Worm (Caenorhabditis elegans) whole organism, young adult: ENCODE measurements around the gene C18D4.6.

Experiments used
- B0019.2 ChIP-seq: fragments of 200-800 bp; sonication (Bioruptor generic); conservative IDR thresholded peaks from 2 replicates; pipeline ENCODE4 v1.3.6; 2022; ENCODE audit warnings: missing genetic modification reagents, missing genetic modification characterization, missing compliant biosample characterization
- B0261.1 ChIP-seq: sonication (generic microtip); optimal IDR thresholded peaks from 2 replicates; lab custom pipeline; 2016; ENCODE audit warnings: mild to moderate bottlenecking, missing genetic modification characterization, moderate library complexity, missing compliant biosample characterization
- D2030.7 ChIP-seq: fragments of 200-800 bp; sonication (Bioruptor generic); IDR thresholded peaks from 2 replicates; pipeline ENCODE4 v1.3.6; 2022; ENCODE audit warnings: missing genetic modification reagents, missing genetic modification characterization, missing compliant biosample characterization
- F10E7.11 ChIP-seq: sonication (generic microtip); optimal IDR thresholded peaks from 2 replicates; lab custom pipeline; 2017; ENCODE audit warnings: mild to moderate bottlenecking, missing genetic modification characterization, moderate library complexity, missing compliant biosample characterization
- F23B12.7 ChIP-seq: sonication (generic microtip); optimal IDR thresholded peaks from 2 replicates; lab custom pipeline; 2017; ENCODE audit warnings: missing genetic modification characterization, mild to moderate bottlenecking, missing compliant biosample characterization, antibody characterized with exemption, moderate library complexity; ENCODE audit not compliant: insufficient read depth
- F37B4.10 ChIP-seq: fragments of 200-800 bp; sonication (Bioruptor generic); IDR thresholded peaks from 2 replicates; pipeline ENCODE4 v1.3.6; 2022; ENCODE audit warnings: missing genetic modification characterization, missing compliant biosample characterization
- F55B11.4 ChIP-seq: sonication (generic microtip); optimal IDR thresholded peaks from 2 replicates; lab custom pipeline; 2016; ENCODE audit warnings: missing compliant biosample characterization, missing genetic modification characterization, borderline replicate concordance; ENCODE audit not compliant: insufficient read depth
- Y53F4B.3 ChIP-seq: fragments of 200-800 bp; sonication (Bioruptor generic); IDR thresholded peaks from 2 replicates; pipeline ENCODE4 v1.3.6; 2022; ENCODE audit warnings: missing genetic modification reagents, missing genetic modification characterization, missing compliant biosample characterization
- Y67H2A.10 ChIP-seq: fragments of 200-800 bp; sonication (Bioruptor generic); conservative IDR thresholded peaks from 2 replicates; pipeline ENCODE4 v1.3.6; 2022; ENCODE audit warnings: missing genetic modification reagents, missing genetic modification characterization, missing compliant biosample characterization
- Y95B8A.8 ChIP-seq: fragments of 200-800 bp; sonication (Bioruptor generic); IDR thresholded peaks from 2 replicates; pipeline ENCODE4 v1.3.6; 2022; ENCODE audit warnings: missing genetic modification reagents, missing genetic modification characterization, missing compliant biosample characterization
- aptf-3 ChIP-seq: fragments of 200-800 bp; sonication (Bioruptor generic); IDR thresholded peaks from 2 replicates; pipeline ENCODE4 v1.3.6; 2022; ENCODE audit warnings: missing genetic modification characterization, missing compliant biosample characterization
- attf-5 ChIP-seq: fragments of 200-800 bp; sonication (Bioruptor generic); optimal IDR thresholded peaks from 2 replicates; lab custom pipeline; 2018; ENCODE audit warnings: mild to moderate bottlenecking, missing genetic modification characterization, missing compliant biosample characterization
- attf-6 ChIP-seq: fragments of 200-800 bp; sonication (Bioruptor generic); IDR thresholded peaks from 2 replicates; pipeline ENCODE4 v1.3.6; 2022; ENCODE audit warnings: missing genetic modification reagents, missing genetic modification characterization, missing compliant biosample characterization
- cebp-2 ChIP-seq: fragments of 200-800 bp; sonication (Bioruptor generic); IDR thresholded peaks from 2 replicates; pipeline ENCODE4 v1.3.6; 2022; ENCODE audit warnings: missing genetic modification characterization, missing compliant biosample characterization
- ceh-100 ChIP-seq: fragments of 200-800 bp; sonication (Bioruptor generic); IDR thresholded peaks from 2 replicates; pipeline ENCODE4 v1.3.6; 2022; ENCODE audit warnings: missing genetic modification reagents, missing genetic modification characterization, missing compliant biosample characterization
- ceh-27 ChIP-seq: fragments of 200-800 bp; sonication (Bioruptor generic); optimal IDR thresholded peaks from 2 replicates; lab custom pipeline; 2018; ENCODE audit warnings: mild to moderate bottlenecking, missing genetic modification characterization, moderate library complexity, missing compliant biosample characterization
- ceh-58 ChIP-seq: fragments of 200-800 bp; sonication (Bioruptor generic); IDR thresholded peaks from 2 replicates; pipeline ENCODE4 v1.3.6; 2022; ENCODE audit warnings: missing genetic modification characterization, missing compliant biosample characterization
- die-1 ChIP-seq: sonication (generic microtip); optimal IDR thresholded peaks from 2 replicates; lab custom pipeline; 2016; ENCODE audit warnings: missing genotype, mild to moderate bottlenecking, missing genetic modification characterization, missing compliant biosample characterization
- dox-1 ChIP-seq: fragments of 200-800 bp; sonication (Bioruptor generic); IDR thresholded peaks from 2 replicates; pipeline ENCODE4 v1.3.6; 2022; ENCODE audit warnings: missing genetic modification reagents, missing genetic modification characterization, missing compliant biosample characterization
- efl-1 ChIP-seq: fragments of 150-350 bp; optimal IDR thresholded peaks from 2 replicates; lab custom pipeline; 2014; ENCODE audit warnings: missing biosample characterization, missing genetic modification reagents, missing genetic modification characterization
- egl-18 ChIP-seq: fragments of 200-800 bp; sonication (Bioruptor generic); IDR thresholded peaks from 2 replicates; pipeline ENCODE4 v1.3.6; 2022; ENCODE audit warnings: missing genetic modification reagents, missing genetic modification characterization, missing compliant biosample characterization
- ets-4 ChIP-seq: fragments of 200-800 bp; sonication (Bioruptor generic); optimal IDR thresholded peaks from 2 replicates; lab custom pipeline; 2018; ENCODE audit warnings: mild to moderate bottlenecking, missing genetic modification characterization, missing compliant biosample characterization
- fkh-3 ChIP-seq: sonication (generic microtip); optimal IDR thresholded peaks from 2 replicates; lab custom pipeline; 2016; ENCODE audit warnings: mild to moderate bottlenecking, missing genetic modification characterization, missing compliant biosample characterization
- hlh-26 ChIP-seq: fragments of 200-800 bp; sonication (Bioruptor generic); conservative IDR thresholded peaks from 2 replicates; pipeline ENCODE4 v1.3.6; 2022; ENCODE audit warnings: missing genetic modification reagents, missing genetic modification characterization, missing compliant biosample characterization
- hmg-1.2 ChIP-seq: fragments of 200-800 bp; sonication (Bioruptor generic); IDR thresholded peaks from 2 replicates; pipeline ENCODE4 v1.3.6; 2022; ENCODE audit warnings: missing genetic modification reagents, missing genetic modification characterization, missing compliant biosample characterization
- hmg-20 ChIP-seq: fragments of 200-800 bp; sonication (Bioruptor generic); IDR thresholded peaks from 2 replicates; pipeline ENCODE4 v1.3.6; 2022; ENCODE audit warnings: missing genetic modification reagents, missing genetic modification characterization, missing compliant biosample characterization
- hsf-1 ChIP-seq: fragments of 200-800 bp; sonication (Bioruptor generic); IDR thresholded peaks from 2 replicates; pipeline ENCODE4 v1.3.6; 2022; ENCODE audit warnings: missing genetic modification reagents, missing genetic modification characterization, missing compliant biosample characterization
- let-607 ChIP-seq, 2 experiments: fragments of 200-800 bp in 1 of 2; sonication (Bioruptor generic) in 1 of 2; sonication (generic microtip) in 1 of 2; optimal IDR thresholded peaks; 2 replicates each; lab custom pipeline; 2016 to 2018; ENCODE audit warnings: mild to moderate bottlenecking in 2 of 2, missing compliant biosample characterization in 2 of 2, missing genetic modification characterization in 2 of 2, moderate library complexity in 2 of 2, missing genotype in 1 of 2
- lin-40 ChIP-seq: sonication (generic microtip); optimal IDR thresholded peaks from 2 replicates; lab custom pipeline; 2016; ENCODE audit warnings: missing genetic modification characterization, mild to moderate bottlenecking, missing compliant biosample characterization, missing genotype, missing genetic modification reagents
- madf-6 ChIP-seq: fragments of 200-800 bp; sonication (Bioruptor generic); IDR thresholded peaks from 2 replicates; pipeline ENCODE4 v1.3.6; 2022; ENCODE audit warnings: missing genetic modification reagents, missing genetic modification characterization, missing compliant biosample characterization
- nhr-120 ChIP-seq: fragments of 200-800 bp; sonication (Bioruptor generic); IDR thresholded peaks from 2 replicates; pipeline ENCODE4 v1.3.6; 2022; ENCODE audit warnings: missing genetic modification characterization, missing compliant biosample characterization
- nhr-179 ChIP-seq: sonication (generic microtip); optimal IDR thresholded peaks from 2 replicates; lab custom pipeline; 2016; ENCODE audit warnings: mild to moderate bottlenecking, missing genetic modification characterization, missing compliant biosample characterization
- nhr-80 ChIP-seq: sonication (generic microtip); optimal IDR thresholded peaks from 2 replicates; lab custom pipeline; 2016; ENCODE audit warnings: missing genetic modification characterization, missing compliant biosample characterization
- sdz-38 ChIP-seq: sonication (generic microtip); optimal IDR thresholded peaks from 2 replicates; lab custom pipeline; 2016; ENCODE audit warnings: missing genotype, missing genetic modification characterization, missing compliant biosample characterization
- snpc-4 ChIP-seq, 5 experiments: fragments of 150-350 bp in 1 of 5; sonication (generic microtip) in 4 of 5; optimal IDR thresholded peaks; 2 replicates each; lab custom pipeline; 2014 to 2018; ENCODE audit warnings: missing genetic modification characterization in 5 of 5, missing biosample characterization in 3 of 5, antibody characterized with exemption in 2 of 5, mild to moderate bottlenecking in 2 of 5, missing compliant biosample characterization in 2 of 5, missing genotype in 2 of 5, moderate library complexity in 2 of 5, missing genetic modification reagents in 1 of 5
- tbp1 ChIP-seq: fragments of 200-800 bp; sonication (Bioruptor generic); optimal IDR thresholded peaks from 2 replicates; lab custom pipeline; 2018; ENCODE audit warnings: mild to moderate bottlenecking, missing genetic modification characterization, missing compliant biosample characterization
- tbx-9 ChIP-seq: sonication (generic microtip); optimal IDR thresholded peaks from 2 replicates; lab custom pipeline; 2016; ENCODE audit warnings: borderline replicate concordance, missing genetic modification characterization, inconsistent platforms, missing compliant biosample characterization
- xnd-1 ChIP-seq: sonication (generic microtip); optimal IDR thresholded peaks from 2 replicates; lab custom pipeline; 2016; ENCODE audit warnings: missing genotype, missing genetic modification reagents, missing genetic modification characterization, missing compliant biosample characterization
- zfh-2 ChIP-seq: fragments of 200-800 bp; sonication (Bioruptor generic); conservative IDR thresholded peaks from 2 replicates; pipeline ENCODE4 v1.3.6; 2022; ENCODE audit warnings: missing genetic modification reagents, missing genetic modification characterization, missing compliant biosample characterization
- zim-3 ChIP-seq: sonication (generic microtip); optimal IDR thresholded peaks from 2 replicates; lab custom pipeline; 2017; ENCODE audit warnings: mild to moderate bottlenecking, missing genetic modification characterization, moderate library complexity, missing compliant biosample characterization
- ztf-28 ChIP-seq: fragments of 200-800 bp; sonication (Bioruptor generic); IDR thresholded peaks from 2 replicates; pipeline ENCODE4 v1.3.6; 2022; ENCODE audit warnings: missing genetic modification reagents, missing genetic modification characterization, missing compliant biosample characterization

Gene C18D4.6

DNA sequence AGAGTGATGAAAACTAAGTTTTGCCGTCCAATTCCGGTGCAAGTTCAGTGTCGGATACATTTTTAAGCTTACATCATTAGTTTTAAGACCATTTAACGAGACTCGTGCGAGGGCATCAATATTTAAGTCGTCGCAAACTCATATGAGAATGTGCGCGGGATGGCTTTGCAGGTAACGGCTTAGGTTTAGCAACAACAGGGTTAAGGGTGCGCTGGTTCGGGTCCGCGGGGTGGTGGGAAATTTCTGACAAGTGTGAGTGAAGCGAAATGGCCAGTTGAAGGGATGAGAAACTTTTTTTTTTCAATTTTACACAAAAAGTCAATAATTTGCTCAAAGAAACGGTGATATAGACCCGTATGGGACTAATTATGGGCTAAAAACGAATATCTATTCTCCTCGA is 24.3 kb downstream of the C18D4.6 start (continued):
- TF ChIP-seq ceh-27 (GFP tag; lab: Kevin White, UChicago), result no peak
- no peak for TF ChIP-seq nhr-120 (GFP tag; lab: Robert Waterston, UW)
- peak; percentile 67; the same call in 1 of the 2 replicates for TF ChIP-seq attf-6
- TF ChIP-seq tbp1 (GFP tag; lab: Kevin White, UChicago), result peak; percentile 73
- TF ChIP-seq snpc-4 (GFP tag; optimal IDR thresholded peaks at IDR 0.05; lab: Kevin White, UChicago), result no peak
- no peak for TF ChIP-seq snpc-4 (tag; optimal IDR thresholded peaks at IDR 0.05; lab: Kevin White, UChicago)
- TF ChIP-seq cebp-2 (GFP tag; lab: Robert Waterston, UW), result no peak
- no peak for TF ChIP-seq hlh-26
- no peak for TF ChIP-seq nhr-179 (tag; lab: Kevin White, UChicago)
- peak; percentile 44 for TF ChIP-seq B0261.1 (tag; lab: Kevin White, UChicago)
- no peak for TF ChIP-seq F10E7.11 (tag; lab: Kevin White, UChicago)
- no peak for TF ChIP-seq let-607 (tag; optimal IDR thresholded peaks at IDR 0.05; lab: Kevin White, UChicago)
- TF ChIP-seq aptf-3 (GFP tag; lab: Robert Waterston, UW), result no peak
- TF ChIP-seq madf-6, result 0 out of 2 replicates have a peak, but pooled peaks have one; percentile 27
- TF ChIP-seq fkh-3 (tag; lab: Kevin White, UChicago), result no peak
- no peak for TF ChIP-seq Y95B8A.8 (GFP tag; lab: Robert Waterston, UW)
- TF ChIP-seq dox-1, result no peak
- no peak for TF ChIP-seq ceh-58 (GFP tag; lab: Robert Waterston, UW)
- TF ChIP-seq, all 124 proteins: peak for 9

DNA sequence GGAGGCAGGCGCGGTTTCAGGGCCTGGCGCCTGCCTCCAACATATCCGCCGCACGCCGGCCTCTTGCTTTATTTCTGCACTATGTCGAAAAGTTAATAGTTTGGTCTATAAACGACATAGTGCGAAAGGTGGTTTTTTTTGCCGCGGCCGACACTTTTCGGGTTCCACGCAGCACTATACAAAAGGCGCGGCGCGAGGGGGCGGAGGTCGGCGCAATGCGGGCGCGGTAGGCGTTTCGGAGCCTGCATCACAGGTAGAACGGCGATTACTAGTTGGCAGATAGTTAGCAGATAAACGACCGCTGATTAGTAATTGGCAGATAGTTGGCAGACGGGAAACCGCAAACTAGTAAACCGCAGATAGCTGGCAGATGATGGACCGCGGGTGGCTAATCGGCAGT is 25.4 kb downstream of the C18D4.6 start:
- TF ChIP-seq tbx-9, result no peak
- no peak for TF ChIP-seq die-1
- peak; percentile 70; the same call in 1 of the 2 replicates for TF ChIP-seq zfh-2 (GFP tag; lab: Robert Waterston, UW)
- 0 out of 2 replicates have a peak, but pooled peaks have one; percentile 18 for TF ChIP-seq ztf-28 (GFP tag; lab: Robert Waterston, UW)
- no peak for TF ChIP-seq F55B11.4 (tag; lab: Kevin White, UChicago)

DNA sequence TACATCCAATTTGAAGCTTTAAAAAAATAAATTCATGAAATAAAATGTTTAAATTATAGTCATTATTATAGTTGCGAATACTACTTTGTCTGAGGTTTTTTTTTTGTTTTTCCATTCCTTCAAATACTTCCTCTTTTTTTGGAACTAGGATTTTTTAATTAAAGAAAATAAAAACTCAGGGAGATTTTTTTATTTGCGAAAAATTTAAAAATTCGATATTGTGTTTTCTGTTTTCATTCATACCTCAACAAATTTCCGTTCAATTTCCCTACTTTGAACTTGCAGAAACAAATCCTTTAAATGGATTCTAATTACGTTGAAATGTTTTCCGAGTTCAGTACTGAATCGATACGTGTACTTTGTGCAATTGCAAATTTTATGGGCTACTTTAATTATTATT is 29.7 kb downstream of the C18D4.6 start, which contains the start of gene srw-32:
Gene srw-32 (plus strand): TSS at position 301 of the 400 bp plus-strand sequence.
- TF ChIP-seq attf-5 (GFP tag; lab: Kevin White, UChicago) (no peak), ets-4 (no peak), F37B4.10 (GFP tag; lab: Robert Waterston, UW) (no peak), Y67H2A.10 (GFP tag; lab: Robert Waterston, UW) (no peak), D2030.7 (GFP tag; lab: Robert Waterston, UW) (no peak), F23B12.7 (tag; lab: Kevin White, UChicago) (no peak), egl-18 (GFP tag; lab: Robert Waterston, UW) (no peak), lin-40 (tag; lab: Kevin White, UChicago) (no peak), hsf-1 (GFP tag; lab: Robert Waterston, UW) (no peak), ceh-100 (no peak), hmg-1.2 (GFP tag; lab: Robert Waterston, UW) (no peak), tbx-9 (no peak), hmg-20 (no peak)
- TF ChIP-seq, all 124 proteins: peak for 0

DNA sequence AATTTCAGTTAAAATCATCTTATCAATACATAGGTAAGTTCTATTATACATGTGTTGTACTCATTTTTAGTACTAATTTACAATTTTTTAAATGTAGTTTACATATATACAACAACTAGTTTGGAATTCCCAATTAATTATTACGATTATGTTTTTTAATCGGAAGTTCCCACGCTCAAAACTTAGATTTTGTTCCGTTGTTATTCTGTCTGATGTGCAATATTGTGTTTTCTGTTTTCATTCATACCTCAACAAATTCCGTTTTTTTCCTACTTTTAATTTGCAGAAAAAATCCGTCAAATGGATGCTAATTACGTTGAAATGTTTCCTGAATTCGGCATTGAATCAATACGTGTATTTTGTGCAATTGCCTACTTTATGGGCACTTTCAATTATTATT is 31.9 kb downstream of the C18D4.6 start, which contains the start of gene srw-31:
Gene srw-31 (plus strand): TSS at position 301 of the 400 bp plus-strand sequence.
- TF ChIP-seq Y53F4B.3 (GFP tag; lab: Robert Waterston, UW) (no peak), hmg-1.2 (GFP tag; lab: Robert Waterston, UW) (no peak), zfh-2 (GFP tag; lab: Robert Waterston, UW) (no peak), sdz-38 (tag; lab: Kevin White, UChicago) (no peak), xnd-1 (tag; lab: Kevin White, UChicago) (no peak), zim-3 (tag; lab: Kevin White, UChicago) (no peak), efl-1 (GFP tag; lab: Kevin White, UChicago) (no peak), nhr-80 (tag; lab: Kevin White, UChicago) (no peak), B0019.2 (GFP tag; lab: Robert Waterston, UW) (no peak)
